Fruit fly (Drosophila melanogaster) ovary, adult (tissue): ENCODE results near the gene tst.

Source experiments
- CG17801 ChIP-seq: fragments of 200-800 bp; optimal IDR thresholded peaks from 2 replicates; lab custom pipeline; 2019; ENCODE audit warnings: missing biosample characterization, mild to moderate bottlenecking, missing genetic modification characterization, moderate library complexity; ENCODE audit not compliant: partially characterized antibody

tst gene

DNA sequence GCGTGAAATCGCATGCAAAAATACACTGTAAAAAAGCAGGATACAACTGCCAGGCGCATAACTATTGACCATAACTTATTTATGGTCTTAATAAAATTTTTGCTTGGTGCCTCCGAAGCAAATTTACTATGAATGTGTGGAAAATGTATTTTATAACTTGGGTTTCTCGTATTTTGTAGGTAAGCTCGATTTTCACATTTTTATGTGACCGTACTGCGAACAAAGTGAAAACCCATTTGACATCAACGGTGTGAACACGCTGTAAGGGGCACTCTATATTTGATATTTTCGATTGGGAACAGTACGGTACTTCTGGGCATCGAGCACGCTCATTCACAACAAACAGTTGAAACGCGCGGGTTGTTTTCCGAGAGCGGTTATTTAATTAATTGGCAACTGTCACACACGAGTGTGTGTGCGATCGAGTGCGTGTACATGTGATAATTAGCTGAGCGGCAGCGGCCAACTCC, 8.8 kb upstream of the tst start, which contains the start of the genes Nup98-96 and mbc:
TSS of gene Nup98-96 (minus strand) at position 156 of the 470 bp plus-strand sequence.
TSS of gene mbc (plus strand) at position 300 of the 470 bp plus-strand sequence.
- TF ChIP-seq CG17801 (GFP tag; lab: Kevin White, UChicago): peak; percentile 70

DNA sequence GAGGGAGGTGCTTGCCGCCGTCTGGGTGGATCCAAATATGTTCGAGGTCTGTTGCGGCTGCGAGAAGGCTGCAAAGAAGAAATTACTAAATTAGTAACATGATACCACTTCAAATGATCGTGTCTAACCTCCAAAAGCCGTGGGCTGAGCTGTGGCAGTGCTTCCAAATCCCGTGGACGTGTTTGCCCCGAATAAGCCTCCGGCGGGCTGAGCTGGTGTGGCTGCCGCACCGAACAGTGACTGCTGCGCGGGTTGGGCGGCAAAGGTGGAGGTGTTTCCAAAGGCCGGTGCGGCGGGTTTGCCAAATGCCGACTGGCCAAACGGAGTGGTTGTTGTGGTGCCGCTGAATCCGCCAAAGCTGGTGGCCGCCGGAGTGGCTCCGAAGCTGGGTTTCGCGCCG, 8.1 kb upstream of the tst start:
- no peak for TF ChIP-seq CG17801 (GFP tag; lab: Kevin White, UChicago)

DNA sequence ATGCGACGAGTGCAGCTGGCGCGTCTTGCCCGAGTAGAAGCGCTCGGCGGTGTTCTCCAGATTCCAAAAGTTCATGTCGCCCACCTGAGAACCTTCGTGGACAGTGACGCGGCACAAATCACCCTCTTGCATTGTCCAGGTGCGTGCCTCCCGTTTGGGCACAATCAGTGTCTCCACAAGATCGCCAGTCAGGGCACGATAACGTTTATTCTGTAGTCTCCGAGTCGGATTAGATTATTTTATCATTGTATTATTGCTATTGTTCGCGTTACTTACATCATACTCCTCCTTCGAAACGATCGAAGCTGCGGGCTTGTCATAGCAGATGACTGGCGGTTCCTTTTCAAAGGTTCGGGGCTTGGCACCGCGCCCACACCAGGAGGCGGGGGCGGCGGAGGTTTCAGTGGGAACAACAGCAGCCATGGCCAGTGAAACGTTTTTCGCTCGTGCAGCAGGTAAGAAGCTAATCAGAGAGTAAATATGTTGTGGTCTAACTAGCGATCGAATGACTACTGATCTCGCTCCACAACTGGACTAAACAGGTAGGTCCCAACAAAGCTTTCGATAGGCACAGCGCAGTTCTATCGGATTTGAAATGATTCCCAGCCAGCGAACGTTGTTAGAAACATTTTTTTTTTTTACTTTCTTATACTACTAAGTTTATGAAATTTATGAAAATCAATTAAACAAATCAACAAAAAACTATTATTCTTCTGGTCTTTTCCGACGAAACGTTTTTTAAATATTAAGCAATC, 1.1 kb upstream of the tst start, which contains the start of gene CG10208:
TSS of gene CG10208 (minus strand) at position 518 of the 755 bp plus-strand sequence.
- TF ChIP-seq CG17801 (GFP tag; lab: Kevin White, UChicago): no peak

DNA sequence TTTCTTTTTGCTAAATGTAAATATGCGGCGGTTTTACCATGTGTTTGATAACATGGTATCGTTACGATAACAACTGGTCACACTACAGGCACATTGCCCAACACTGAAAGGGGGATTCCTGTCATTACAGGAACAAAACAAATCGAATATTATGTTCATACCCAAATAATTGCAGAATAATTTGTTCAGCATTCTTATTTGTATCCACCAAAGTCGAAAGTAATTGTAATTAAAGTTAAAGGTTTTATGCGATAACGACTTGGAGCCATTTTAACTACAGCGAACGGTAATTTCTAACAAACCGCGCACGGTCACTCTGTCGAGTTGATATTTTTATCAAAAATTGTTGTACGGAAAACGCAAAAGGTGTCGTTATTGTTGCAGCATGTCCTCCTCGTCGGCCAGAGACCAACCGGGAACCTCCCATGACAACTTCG, 5.2 kb downstream of the tst start, which contains the start of the genes CG10214 and CG10375:
TSS of gene CG10214 (minus strand) at position 72 of the 437 bp plus-strand sequence.
TSS of gene CG10375 (plus strand) at position 296 of the 437 bp plus-strand sequence.
- TF ChIP-seq CG17801 (GFP tag; lab: Kevin White, UChicago): peak; percentile 64

DNA sequence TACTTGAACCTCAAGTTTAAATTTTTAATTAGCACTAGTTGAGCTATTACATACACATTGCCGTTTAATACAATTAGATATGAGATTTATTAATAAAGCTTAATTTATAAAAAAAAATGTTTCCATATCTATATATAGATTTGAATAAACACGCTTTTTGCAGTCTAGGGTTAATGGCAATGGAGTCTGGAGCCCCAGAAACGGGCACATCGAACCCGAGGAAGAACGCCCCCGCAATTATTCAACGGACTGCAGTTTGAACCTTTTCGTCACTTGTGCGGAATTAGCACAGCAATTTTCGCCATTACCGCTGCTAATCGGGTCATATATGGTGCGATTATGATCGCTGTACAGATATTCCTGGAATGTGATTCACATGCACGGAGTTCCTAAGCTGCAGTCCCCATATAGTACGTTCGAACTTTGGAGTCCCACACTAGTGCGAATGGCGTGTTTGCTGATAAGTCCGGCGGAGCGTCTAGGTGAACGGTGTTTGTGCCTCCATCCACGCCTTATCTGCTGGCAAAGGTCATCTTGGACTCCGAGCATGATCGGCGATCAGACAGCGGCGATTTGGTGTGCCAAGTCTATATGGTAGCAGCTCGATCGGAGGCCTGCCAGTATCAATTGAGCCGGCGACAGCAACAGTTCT, 8.9 kb downstream of the tst start, which contains the start of gene Lsd-1:
TSS of gene Lsd-1 (plus strand) at position 236 of the 652 bp plus-strand sequence.
- no peak for TF ChIP-seq CG17801 (GFP tag; lab: Kevin White, UChicago)

DNA sequence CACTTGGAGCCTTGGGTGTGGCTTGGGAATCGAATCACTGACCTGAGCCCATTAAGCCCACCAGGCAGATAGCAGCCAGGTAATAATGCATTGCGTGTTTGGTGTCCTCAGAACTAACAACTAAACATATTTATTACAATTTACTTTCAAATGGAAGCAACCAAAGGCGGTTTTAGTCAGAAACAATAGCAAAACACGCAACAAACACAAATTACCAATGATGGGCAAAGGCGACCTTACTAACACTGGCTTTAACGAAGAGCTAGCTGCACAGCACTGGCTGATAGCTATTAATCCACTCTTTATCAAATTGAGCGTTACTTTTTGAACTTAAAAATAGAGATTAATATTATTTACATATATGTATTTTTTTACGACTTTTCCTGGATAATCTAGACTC, 9.6 kb downstream of the tst start, which contains the start of gene udt:
TSS of gene udt (minus strand) at position 249 of the 400 bp plus-strand sequence.
- no peak for TF ChIP-seq CG17801 (GFP tag; lab: Kevin White, UChicago)

DNA sequence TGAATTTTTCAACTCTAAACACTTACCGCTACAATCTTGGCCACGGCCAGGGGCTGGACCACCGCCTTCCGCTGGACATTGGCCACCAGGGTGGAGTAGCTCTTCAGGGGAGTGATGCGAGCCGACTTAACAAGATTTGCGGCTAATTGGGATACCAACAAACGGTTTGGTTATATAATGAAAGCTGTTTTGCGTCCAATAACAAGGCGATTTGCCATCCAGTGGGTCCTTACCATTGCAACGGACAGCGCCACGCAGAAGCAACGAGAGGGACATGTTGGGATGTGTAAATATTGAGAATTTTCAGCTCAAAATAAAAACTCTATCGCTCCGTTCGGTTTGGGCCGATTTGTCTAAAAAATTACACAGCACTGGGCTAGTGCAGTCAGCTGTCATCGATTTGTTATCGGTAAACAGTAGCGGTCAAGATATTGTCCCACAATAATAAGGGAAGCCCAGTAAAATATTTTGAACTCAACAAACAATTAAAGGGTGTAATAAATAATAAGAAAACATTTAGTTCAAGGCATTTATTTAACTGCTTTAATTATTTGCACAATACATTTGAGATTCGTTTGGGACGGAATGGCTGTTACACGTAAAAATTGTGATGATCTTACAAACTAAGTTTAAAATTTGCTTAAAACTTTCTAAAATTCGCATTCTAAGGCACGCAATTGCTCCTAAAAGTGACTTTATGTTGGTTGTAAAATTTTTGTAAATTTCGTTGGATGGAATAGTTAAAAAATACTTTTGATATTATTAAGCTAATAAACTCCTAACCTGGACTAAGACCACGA, 12.2 kb downstream of the tst start, which contains the start of gene SdhD:
TSS of gene SdhD (minus strand) at position 382 of the 800 bp plus-strand sequence.
- TF ChIP-seq CG17801 (GFP tag; lab: Kevin White, UChicago): peak; percentile 46

DNA sequence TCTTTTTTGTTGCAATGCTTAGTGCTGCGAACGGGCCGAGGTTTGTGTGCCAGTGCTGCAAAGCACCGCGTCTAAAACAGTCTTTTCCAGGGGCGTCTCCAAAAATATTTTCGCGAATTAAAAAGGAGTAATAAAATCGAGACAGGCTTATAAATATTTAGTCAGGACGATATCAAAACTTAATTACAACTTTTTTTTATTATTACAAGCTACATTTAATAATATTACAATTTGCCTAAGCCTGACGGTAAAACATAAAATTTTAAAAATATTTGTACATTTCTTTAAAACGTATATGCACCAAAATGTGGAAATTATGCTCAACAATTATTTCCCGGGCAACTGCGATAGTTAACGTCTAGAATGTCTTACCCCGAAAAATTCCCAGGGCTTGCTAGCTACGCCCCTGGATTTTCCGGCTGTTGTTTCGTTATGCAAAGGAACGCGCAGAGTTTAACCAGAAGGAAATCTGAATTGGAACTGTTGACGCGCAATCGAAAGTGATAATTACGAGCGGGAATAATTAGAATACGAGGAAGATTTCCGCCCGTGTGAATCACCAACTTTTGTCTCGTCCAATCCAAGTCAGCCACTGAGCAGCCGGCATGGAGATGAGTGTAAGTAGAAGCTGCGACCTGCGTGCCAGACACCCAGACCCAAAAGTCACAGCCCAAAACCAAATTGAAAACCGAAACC, 14.6 kb downstream of the tst start, which contains the start of the genes PTPMT1 and Hrd3:
TSS of gene PTPMT1 (plus strand) at position 428 of the 696 bp plus-strand sequence.
TSS of gene Hrd3 (minus strand) at position 646 of the 696 bp plus-strand sequence.
- TF ChIP-seq CG17801 (GFP tag; lab: Kevin White, UChicago): peak; percentile 95

DNA sequence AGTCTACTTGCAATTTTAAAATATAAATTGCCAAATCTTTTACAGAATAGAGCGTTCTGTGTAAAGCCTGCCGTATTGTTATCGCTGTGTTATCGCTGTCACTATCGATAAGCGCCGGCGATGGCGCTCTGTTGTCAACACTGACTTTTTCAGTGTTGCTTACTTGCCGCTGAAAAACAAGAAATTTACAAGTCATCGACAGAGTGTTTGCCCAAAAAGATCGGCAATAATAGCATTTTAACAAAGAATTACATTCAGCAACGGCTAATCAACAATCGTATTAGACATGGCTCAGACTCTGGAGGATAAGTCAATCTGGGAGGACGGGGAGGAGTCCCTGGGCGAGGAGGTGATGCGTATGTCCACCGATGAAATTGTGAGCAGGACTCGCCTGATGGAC, 19.9 kb downstream of the tst start, which contains the start of the genes RanBP3 and Rpt5:
TSS of gene RanBP3 (minus strand) at position 107 of the 400 bp plus-strand sequence.
TSS of gene Rpt5 (plus strand) at position 149 of the 400 bp plus-strand sequence.
- TF ChIP-seq CG17801 (GFP tag; lab: Kevin White, UChicago): peak; percentile 59

DNA sequence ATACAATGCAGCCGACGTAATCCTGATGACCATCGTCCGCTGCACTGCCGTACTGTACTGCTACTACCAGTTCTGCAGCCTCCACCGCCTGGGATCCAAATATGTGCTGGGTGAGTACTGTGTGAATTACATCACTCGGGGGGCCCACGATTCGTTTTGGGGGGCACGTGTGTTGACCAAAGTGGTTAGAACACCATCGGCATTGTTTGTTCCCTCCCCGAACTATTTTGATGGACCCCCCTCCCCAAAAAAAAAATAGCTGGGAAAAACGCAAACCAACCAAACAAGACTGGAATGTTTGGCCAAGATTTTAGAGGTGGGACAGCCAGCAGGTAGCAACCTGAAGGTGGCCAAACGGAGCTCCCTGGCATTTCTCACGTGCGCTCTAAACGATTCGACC, 25.2 kb downstream of the tst start:
- TF ChIP-seq CG17801 (GFP tag; lab: Kevin White, UChicago): no peak

DNA sequence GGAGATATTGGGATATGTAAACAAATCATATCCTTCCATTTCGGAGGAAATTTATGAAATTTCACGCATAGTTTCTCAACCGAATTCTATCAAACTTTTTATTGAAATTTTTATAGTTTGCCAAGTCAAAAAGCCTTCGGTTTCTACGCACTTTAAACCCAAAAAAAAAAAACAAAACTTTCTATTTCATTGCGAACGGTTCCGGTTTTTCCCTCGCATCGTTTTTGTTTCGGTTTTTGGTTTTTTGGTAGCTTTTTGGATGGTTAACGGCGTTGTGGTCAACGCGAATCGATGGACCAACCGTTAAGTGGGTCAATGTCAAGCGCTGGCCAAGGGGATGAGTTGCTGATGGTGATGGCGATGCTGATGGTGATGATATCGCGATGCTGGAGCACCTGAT, 31.7 kb downstream of the tst start:
- TF ChIP-seq CG17801 (GFP tag; lab: Kevin White, UChicago): no peak

DNA sequence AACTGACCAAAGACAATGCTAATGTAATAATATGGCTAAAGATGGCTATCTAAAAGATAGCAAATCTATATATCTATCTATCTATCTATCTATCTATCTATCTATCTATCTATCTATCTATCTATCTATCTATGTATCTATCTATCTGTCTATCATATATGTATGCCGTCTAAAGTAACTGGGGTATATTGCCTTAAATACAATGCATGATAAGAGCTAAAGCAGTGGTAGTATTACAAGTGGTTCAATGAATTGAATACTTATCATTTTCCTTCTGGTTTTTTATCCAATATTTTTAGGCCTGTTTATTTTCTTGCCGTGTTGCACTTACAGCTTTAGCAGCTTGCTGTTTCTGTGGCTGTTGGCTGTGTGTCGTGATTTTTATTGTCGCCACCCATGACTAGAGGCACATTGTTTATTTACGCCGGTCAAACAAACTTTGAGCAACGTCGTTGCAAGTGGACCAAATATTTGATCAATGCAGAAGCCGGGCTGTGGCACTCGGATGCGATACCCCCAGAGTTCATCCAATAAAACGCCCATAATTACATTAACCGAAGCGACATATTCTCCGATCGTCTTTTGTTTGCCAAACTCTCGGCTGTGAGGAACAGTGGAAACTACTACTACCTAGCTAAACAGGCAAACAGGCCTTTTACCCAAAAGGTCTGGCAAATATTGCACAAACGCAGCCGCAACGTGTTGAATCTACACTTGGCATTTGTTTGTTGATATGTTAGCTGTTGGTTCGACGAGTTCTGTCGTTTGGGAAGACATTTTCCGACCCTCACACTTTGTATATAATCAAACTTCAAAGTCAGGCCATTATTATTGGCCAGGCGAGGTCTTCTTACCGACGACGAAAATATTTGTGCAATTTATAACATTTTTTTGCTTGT, 34.7 kb downstream of the tst start:
- no peak for TF ChIP-seq CG17801 (GFP tag; lab: Kevin White, UChicago)
